Worm (Caenorhabditis elegans) whole organism, L3 larva: Measurements from ENCODE around the gene upb-1.

Experiments
- ceh-82 ChIP-seq: fragments of 150-350 bp; optimal IDR thresholded peaks from 2 replicates; lab custom pipeline; 2014; ENCODE audit warnings: missing biosample characterization, missing genetic modification characterization
- lin-39 ChIP-seq: fragments of 150-350 bp; optimal IDR thresholded peaks from 2 replicates; lab custom pipeline; 2018; ENCODE audit warnings: missing biosample characterization, missing genetic modification reagents, missing genetic modification characterization
- nhr-28 ChIP-seq: fragments of 150-350 bp; optimal IDR thresholded peaks from 2 replicates; lab custom pipeline; 2014; ENCODE audit warnings: missing biosample characterization, missing genetic modification characterization
- nhr-77 ChIP-seq: fragments of 150-350 bp; optimal IDR thresholded peaks from 2 replicates; lab custom pipeline; 2014; ENCODE audit warnings: missing biosample characterization, missing genetic modification characterization
- snpc-4 ChIP-seq: fragments of 150-350 bp; optimal IDR thresholded peaks from 2 replicates; lab custom pipeline; 2014; ENCODE audit warnings: missing biosample characterization, missing genetic modification characterization

- TF ChIP-seq ceh-82 (no peak), nhr-77 (tag; lab: Kevin White, UChicago) (no peak), snpc-4 (tag; lab: Kevin White, UChicago) (no peak), nhr-28 (tag; lab: Kevin White, UChicago) (no peak), lin-39 (no peak)
Observed at ce11 chrII:6335358-6335757, 45.5 kb upstream of the upb-1 start, which contains the start of gene C32D5.14.
